Worm (Caenorhabditis elegans) whole organism, L3 larva: ENCODE data around the gene nspc-19.

Experiments used
- R02D3.7 ChIP-seq: fragments of 150-350 bp; optimal IDR thresholded peaks from 2 replicates; lab custom pipeline; 2014; ENCODE audit warnings: missing biosample characterization, missing genetic modification characterization
- ZK546.5 ChIP-seq: sonication (generic microtip); optimal IDR thresholded peaks from 2 replicates; lab custom pipeline; 2017; ENCODE audit warnings: missing biosample characterization, missing genetic modification characterization
- aly-2 ChIP-seq: fragments of 150-350 bp; optimal IDR thresholded peaks from 2 replicates; lab custom pipeline; 2014; ENCODE audit warnings: missing biosample characterization, missing genetic modification characterization
- ama-1 ChIP-seq: fragments of 150-350 bp; optimal IDR thresholded peaks from 2 replicates; lab custom pipeline; 2018
- ceh-16 ChIP-seq: sonication (generic microtip); optimal IDR thresholded peaks from 2 replicates; lab custom pipeline; 2017; ENCODE audit warnings: missing biosample characterization, missing genetic modification characterization
- ceh-28 ChIP-seq: fragments of 150-350 bp; optimal IDR thresholded peaks from 2 replicates; lab custom pipeline; 2014; ENCODE audit warnings: missing biosample characterization, missing genetic modification reagents, missing genetic modification characterization
- ceh-82 ChIP-seq: fragments of 150-350 bp; optimal IDR thresholded peaks from 2 replicates; lab custom pipeline; 2014; ENCODE audit warnings: missing biosample characterization, missing genetic modification characterization
- ceh-9 ChIP-seq: sonication (generic microtip); optimal IDR thresholded peaks from 2 replicates; lab custom pipeline; 2018; ENCODE audit warnings: missing biosample characterization, missing genetic modification characterization
- daf-12 ChIP-seq: fragments of 150-350 bp; optimal IDR thresholded peaks from 2 replicates; lab custom pipeline; 2014; ENCODE audit warnings: missing biosample characterization, missing genetic modification reagents, missing genetic modification characterization
- egl-27 ChIP-seq: sonication (generic microtip); optimal IDR thresholded peaks from 4 replicates; lab custom pipeline; 2017; ENCODE audit warnings: missing biosample characterization, missing genetic modification reagents, missing genetic modification characterization
- egl-5 ChIP-seq: fragments of 150-350 bp; optimal IDR thresholded peaks from 2 replicates; lab custom pipeline; 2017; ENCODE audit warnings: missing biosample characterization, missing genetic modification reagents, missing genetic modification characterization, inconsistent platforms
- elt-1 ChIP-seq: fragments of 150-350 bp; optimal IDR thresholded peaks from 2 replicates; lab custom pipeline; 2014; ENCODE audit warnings: missing biosample characterization, missing genetic modification characterization
- elt-2 ChIP-seq: sonication (generic microtip); optimal IDR thresholded peaks from 2 replicates; lab custom pipeline; 2016; ENCODE audit warnings: missing genetic modification reagents, mild to moderate bottlenecking, missing genetic modification characterization, missing compliant biosample characterization
- elt-3 ChIP-seq, 3 experiments: fragments of 150-350 bp in 1 of 3; sonication (generic microtip) in 2 of 3; optimal IDR thresholded peaks; 2 replicates in 2 of 3; 4 replicates in 1 of 3; lab custom pipeline; 2014 to 2017; ENCODE audit warnings: missing biosample characterization in 3 of 3, missing genetic modification characterization in 3 of 3
- eor-1 ChIP-seq, 2 experiments: fragments of 150-350 bp; optimal IDR thresholded peaks; 2 replicates each; lab custom pipeline; 2014 to 2018; ENCODE audit warnings: missing biosample characterization in 2 of 2, missing genetic modification characterization in 2 of 2
- fkh-10 ChIP-seq: sonication (generic microtip); optimal IDR thresholded peaks from 2 replicates; lab custom pipeline; 2017; ENCODE audit warnings: missing biosample characterization, missing genetic modification reagents, missing genetic modification characterization
- fkh-2 ChIP-seq: fragments of 150-350 bp; optimal IDR thresholded peaks from 2 replicates; lab custom pipeline; 2014; ENCODE audit warnings: missing biosample characterization, missing genetic modification reagents, missing genetic modification characterization
- fos-1 ChIP-seq: fragments of 150-350 bp; optimal IDR thresholded peaks from 2 replicates; lab custom pipeline; 2014; ENCODE audit warnings: missing biosample characterization, missing genetic modification characterization
- hmg-11 ChIP-seq: sonication (generic microtip); optimal IDR thresholded peaks from 2 replicates; lab custom pipeline; 2016; ENCODE audit warnings: missing genetic modification characterization, missing compliant biosample characterization
- jun-1 ChIP-seq: fragments of 150-350 bp; optimal IDR thresholded peaks from 2 replicates; lab custom pipeline; 2014; ENCODE audit warnings: missing biosample characterization, missing genetic modification reagents, missing genetic modification characterization
- lin-15B ChIP-seq: fragments of 150-350 bp; optimal IDR thresholded peaks from 2 replicates; lab custom pipeline; 2014; ENCODE audit warnings: missing biosample characterization, missing genetic modification characterization
- lin-39 ChIP-seq: fragments of 150-350 bp; optimal IDR thresholded peaks from 2 replicates; lab custom pipeline; 2018; ENCODE audit warnings: missing biosample characterization, missing genetic modification reagents, missing genetic modification characterization
- lsy-12 ChIP-seq: sonication (generic microtip); optimal IDR thresholded peaks from 2 replicates; lab custom pipeline; 2016; ENCODE audit warnings: mild to moderate bottlenecking, missing genetic modification characterization, missing compliant biosample characterization
- mdl-1 ChIP-seq: fragments of 150-350 bp; optimal IDR thresholded peaks from 2 replicates; lab custom pipeline; 2014; ENCODE audit warnings: missing biosample characterization, missing genetic modification characterization
- mml-1 ChIP-seq: fragments of 150-350 bp; sonication (generic microtip); optimal IDR thresholded peaks from 3 replicates; lab custom pipeline; 2014; ENCODE audit warnings: missing biosample characterization, missing genetic modification characterization
- nfya-1 ChIP-seq: sonication (generic microtip); optimal IDR thresholded peaks from 2 replicates; lab custom pipeline; 2017; ENCODE audit warnings: missing genetic modification characterization, mild to moderate bottlenecking, missing compliant biosample characterization, antibody characterized with exemption, moderate library complexity; ENCODE audit not compliant: insufficient read depth
- nhr-11 ChIP-seq: fragments of 150-350 bp; optimal IDR thresholded peaks from 2 replicates; lab custom pipeline; 2014; ENCODE audit warnings: missing biosample characterization, missing genetic modification characterization
- nhr-12 ChIP-seq: fragments of 150-350 bp; optimal IDR thresholded peaks from 2 replicates; lab custom pipeline; 2014; ENCODE audit warnings: missing biosample characterization, missing genetic modification characterization
- nhr-23 ChIP-seq: fragments of 150-350 bp; optimal IDR thresholded peaks from 2 replicates; lab custom pipeline; 2014; ENCODE audit warnings: missing biosample characterization, missing genetic modification reagents, missing genetic modification characterization
- nhr-237 ChIP-seq: fragments of 150-350 bp; optimal IDR thresholded peaks from 2 replicates; lab custom pipeline; 2014; ENCODE audit warnings: missing biosample characterization, missing genetic modification characterization
- nhr-25 ChIP-seq: sonication (generic microtip); optimal IDR thresholded peaks from 2 replicates; lab custom pipeline; 2017; ENCODE audit warnings: missing biosample characterization, missing genetic modification characterization
- nhr-28 ChIP-seq: fragments of 150-350 bp; optimal IDR thresholded peaks from 2 replicates; lab custom pipeline; 2014; ENCODE audit warnings: missing biosample characterization, missing genetic modification characterization
- nhr-43 ChIP-seq: sonication (generic microtip); optimal IDR thresholded peaks from 2 replicates; lab custom pipeline; 2016; ENCODE audit warnings: mild to moderate bottlenecking, missing genetic modification characterization, missing compliant biosample characterization; ENCODE audit not compliant: poor library complexity, severe bottlenecking
- nhr-67 ChIP-seq: fragments of 150-350 bp; optimal IDR thresholded peaks from 2 replicates; lab custom pipeline; 2014; ENCODE audit warnings: missing biosample characterization, missing genetic modification characterization
- nhr-76 ChIP-seq: fragments of 150-350 bp; sonication (generic microtip); optimal IDR thresholded peaks from 5 replicates; lab custom pipeline; 2014; ENCODE audit warnings: missing biosample characterization, missing genetic modification characterization
- nhr-77 ChIP-seq: fragments of 150-350 bp; optimal IDR thresholded peaks from 2 replicates; lab custom pipeline; 2014; ENCODE audit warnings: missing biosample characterization, missing genetic modification characterization
- pha-4 ChIP-seq: fragments of 150-350 bp; optimal IDR thresholded peaks from 2 replicates; lab custom pipeline; 2014; ENCODE audit warnings: missing biosample characterization, missing genetic modification reagents, missing genetic modification characterization
- pqm-1 ChIP-seq: fragments of 150-350 bp; optimal IDR thresholded peaks from 2 replicates; lab custom pipeline; 2017; ENCODE audit warnings: missing biosample characterization, missing genetic modification characterization, inconsistent platforms
- sea-2 ChIP-seq: fragments of 150-350 bp; sonication (generic microtip); optimal IDR thresholded peaks from 4 replicates; lab custom pipeline; 2014; ENCODE audit warnings: missing biosample characterization, missing genetic modification reagents, missing genetic modification characterization
- skn-1 ChIP-seq: fragments of 150-350 bp; optimal IDR thresholded peaks from 2 replicates; lab custom pipeline; 2014; ENCODE audit warnings: missing biosample characterization, missing genetic modification characterization
- snpc-4 ChIP-seq: fragments of 150-350 bp; optimal IDR thresholded peaks from 2 replicates; lab custom pipeline; 2014; ENCODE audit warnings: missing biosample characterization, missing genetic modification characterization
- unc-39 ChIP-seq: sonication (generic microtip); optimal IDR thresholded peaks from 4 replicates; lab custom pipeline; 2017; ENCODE audit warnings: missing biosample characterization, missing genetic modification characterization
- unc-62 ChIP-seq: fragments of 150-350 bp; sonication (generic microtip); optimal IDR thresholded peaks from 4 replicates; lab custom pipeline; 2014; ENCODE audit warnings: missing biosample characterization, missing genetic modification reagents, missing genetic modification characterization
- zag-1 ChIP-seq: fragments of 150-350 bp; optimal IDR thresholded peaks from 2 replicates; lab custom pipeline; 2014; ENCODE audit warnings: missing biosample characterization, missing genetic modification characterization
- ztf-11 ChIP-seq: fragments of 150-350 bp; optimal IDR thresholded peaks from 2 replicates; lab custom pipeline; 2014; ENCODE audit warnings: missing biosample characterization, missing genetic modification characterization
- ztf-4 ChIP-seq: fragments of 150-350 bp; optimal IDR thresholded peaks from 2 replicates; lab custom pipeline; 2014; ENCODE audit warnings: missing biosample characterization, missing genetic modification characterization

nspc-19 gene

ce11 chrX:14503800-14504550 lies 24.5 kb upstream of the nspc-19 start, which contains the start of gene M163.1:
Gene M163.1 (minus strand): TSS chrX:14503824.
- peak; percentile 45 for TF ChIP-seq elt-2 (tag; lab: Kevin White, UChicago)
- no peak for TF ChIP-seq egl-5 (tag; lab: Kevin White, UChicago)
- peak; percentile 16 for TF ChIP-seq lin-39 (tag; lab: Kevin White, UChicago)
- no peak for TF ChIP-seq nhr-11 (tag; lab: Kevin White, UChicago)
- TF ChIP-seq pqm-1 (tag; lab: Kevin White, UChicago) = peak; percentile 13
- TF ChIP-seq nfya-1 (tag; lab: Kevin White, UChicago) = peak; percentile 0
- peak; percentile 55 for TF ChIP-seq nhr-25 (tag; lab: Kevin White, UChicago)
- peak; percentile 21 for TF ChIP-seq mdl-1
- TF ChIP-seq eor-1 (tag; optimal IDR thresholded peaks at IDR 0.05; lab: Kevin White, UChicago) = no peak

- TF ChIP-seq mml-1 (tag; lab: Kevin White, UChicago) (no peak), pqm-1 (tag; lab: Kevin White, UChicago) (peak; percentile 40), elt-2 (tag; lab: Kevin White, UChicago) (peak; percentile 87), jun-1 (tag; lab: Kevin White, UChicago) (peak; percentile 34)
Observed at ce11 chrX:14504551-14504902, 24.0 kb upstream of the nspc-19 start.

ce11 chrX:14505578-14506353 lies 22.7 kb upstream of the nspc-19 start:
- TF ChIP-seq nhr-28 (tag; lab: Kevin White, UChicago) = no peak
- no peak for TF ChIP-seq lin-15B (tag; lab: Kevin White, UChicago)
- peak; percentile 66 for TF ChIP-seq jun-1 (tag; lab: Kevin White, UChicago)
- peak; percentile 33 for TF ChIP-seq R02D3.7
- peak; percentile 56 for TF ChIP-seq nhr-77
- no peak for TF ChIP-seq nhr-12 (tag; lab: Kevin White, UChicago)
- no peak for TF ChIP-seq fos-1
- TF ChIP-seq fkh-2 (tag; lab: Kevin White, UChicago) = no peak
- TF ChIP-seq nhr-25 (tag; lab: Kevin White, UChicago) = no peak
- no peak for TF ChIP-seq snpc-4 (tag; lab: Kevin White, UChicago)
- no peak for TF ChIP-seq lsy-12 (tag; lab: Kevin White, UChicago)
- no peak for TF ChIP-seq ceh-16 (tag; lab: Kevin White, UChicago)
- TF ChIP-seq ZK546.5 (tag; lab: Kevin White, UChicago) = no peak
- peak; percentile 94 for TF ChIP-seq pha-4 (tag; lab: Kevin White, UChicago)
- TF ChIP-seq unc-62 (GFP tag; lab: Kevin White, UChicago) = no peak
- peak in 2 of 3 experiments; percentile 28 to 70 for TF ChIP-seq elt-3 (tag; optimal IDR thresholded peaks at IDR 0.05; lab: Kevin White, UChicago)
- no peak for TF ChIP-seq ama-1 (lab: Kevin White, UChicago)
- no peak for TF ChIP-seq nhr-23 (tag; lab: Kevin White, UChicago)
- no peak for TF ChIP-seq ztf-11 (tag; lab: Kevin White, UChicago)
- no peak for TF ChIP-seq nhr-43
- no peak for TF ChIP-seq skn-1 (tag; lab: Kevin White, UChicago)
- no peak for TF ChIP-seq ztf-4 (tag; lab: Kevin White, UChicago)
- TF ChIP-seq ceh-82 (tag; lab: Kevin White, UChicago) = no peak
- peak; percentile 94 for TF ChIP-seq elt-2 (tag; lab: Kevin White, UChicago)
- no peak for TF ChIP-seq nfya-1 (tag; lab: Kevin White, UChicago)
- TF ChIP-seq nhr-237 = no peak
- no peak for TF ChIP-seq aly-2 (tag; lab: Kevin White, UChicago)
- no peak for TF ChIP-seq elt-1
- no peak for TF ChIP-seq unc-39 (tag; lab: Kevin White, UChicago)
- no peak for TF ChIP-seq sea-2 (GFP tag; lab: Kevin White, UChicago)
- peak; percentile 50 for TF ChIP-seq egl-27 (tag; lab: Kevin White, UChicago)
- TF ChIP-seq egl-5 (tag; lab: Kevin White, UChicago) = no peak
- no peak for TF ChIP-seq mml-1 (tag; lab: Kevin White, UChicago)
- no peak for TF ChIP-seq zag-1 (tag; lab: Kevin White, UChicago)
- TF ChIP-seq fkh-10 = no peak
- TF ChIP-seq pqm-1 (tag; lab: Kevin White, UChicago) = peak; percentile 66
- no peak for TF ChIP-seq ceh-9 (tag; lab: Kevin White, UChicago)
- peak; percentile 30 for TF ChIP-seq mdl-1
- no peak for TF ChIP-seq nhr-76 (tag; lab: Kevin White, UChicago)
- TF ChIP-seq hmg-11 (tag; lab: Kevin White, UChicago) = peak; percentile 35
- no peak for TF ChIP-seq daf-12 (tag; lab: Kevin White, UChicago)
- no peak for TF ChIP-seq lin-39 (tag; lab: Kevin White, UChicago)
- TF ChIP-seq nhr-67 = no peak
- no peak for TF ChIP-seq ceh-28 (tag; lab: Kevin White, UChicago)
